Worm (Caenorhabditis elegans): ENCODE measurements around the gene fipr-29.

DNA sequence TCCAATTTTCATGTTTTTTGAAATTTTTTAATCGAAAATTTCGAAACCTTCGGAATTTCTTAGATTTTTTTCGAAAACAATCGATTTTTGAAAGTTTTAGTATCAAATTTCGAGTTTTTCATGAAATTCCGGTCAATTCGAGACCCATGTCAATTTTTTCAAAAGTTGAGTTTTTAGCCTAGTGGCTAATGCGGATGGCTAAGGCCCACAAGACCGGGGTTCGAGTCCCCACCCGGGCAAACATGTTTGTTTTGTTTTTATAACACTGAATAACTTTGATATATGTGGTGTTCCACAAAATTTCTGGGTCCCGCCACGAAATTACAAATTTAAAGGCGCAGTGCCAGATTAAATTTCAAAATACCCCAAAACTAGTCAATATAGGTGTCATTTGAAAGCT lies 39.2 kb upstream of the fipr-29 start:
- TF ChIP-seq him-1 (tag; optimal IDR thresholded peaks at IDR 0.05) (no peak), dao-5 (tag; optimal IDR thresholded peaks at IDR 0.05) (no peak), W03F9.2 (tag; optimal IDR thresholded peaks at IDR 0.05) (no peak)
